Fruit fly (Drosophila melanogaster): ENCODE measurements around the gene Ero1L.

DNA sequence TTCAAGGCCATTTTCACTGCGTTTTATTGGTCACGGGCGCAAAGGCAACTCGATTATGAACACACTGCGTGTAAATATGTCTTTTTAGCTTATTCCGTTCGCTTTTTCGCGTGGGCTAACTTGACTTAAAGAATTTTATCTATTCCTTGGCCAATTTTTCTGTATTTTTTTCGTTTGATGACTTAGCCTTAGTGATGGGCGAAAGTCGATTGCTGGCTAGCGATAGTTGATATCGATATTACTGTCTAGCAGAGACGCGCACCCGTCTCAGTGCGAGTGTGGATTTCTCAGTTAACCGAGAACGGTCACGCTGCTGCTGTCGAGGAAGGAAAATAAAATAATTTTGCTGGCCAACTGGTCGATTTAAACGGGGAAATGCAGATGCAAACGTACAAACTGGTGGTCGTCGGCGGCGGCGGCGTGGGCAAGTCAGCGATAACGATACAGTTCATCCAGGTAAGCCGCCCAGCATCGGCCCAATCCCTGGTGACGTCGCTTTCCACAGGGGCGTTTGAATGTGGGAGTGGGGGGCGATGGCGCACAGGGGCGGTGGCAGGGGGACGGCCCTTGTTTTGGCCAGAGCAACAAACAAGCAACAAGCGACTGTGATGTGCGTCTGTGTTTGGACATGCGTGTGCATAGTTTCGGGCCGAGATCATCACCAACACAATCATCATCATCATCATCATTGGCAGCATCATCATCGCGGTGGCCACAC lies 31.2 kb upstream of the Ero1L start, which contains the start of the genes Rop and Ras64B:
- TF ChIP-seq bab1 (GFP tag; optimal IDR thresholded peaks at IDR 0.05): peak; percentile 75
- TF ChIP-seq CG12768 (GFP tag; optimal IDR thresholded peaks at IDR 0.05): no peak
- no peak for TF ChIP-seq Crg-1 (GFP tag; optimal IDR thresholded peaks at IDR 0.05)
- TF ChIP-seq CG33017 (tag; optimal IDR thresholded peaks at IDR 0.05): peak; percentile 24
- no peak for TF ChIP-seq CG7045 (GFP tag; optimal IDR thresholded peaks at IDR 0.05)
- TF ChIP-seq CG14711 (tag; optimal IDR thresholded peaks at IDR 0.05): peak; percentile 12
- no peak for TF ChIP-seq cic (GFP tag; optimal IDR thresholded peaks at IDR 0.05)

Data from whole organism, adult.